Worm (Caenorhabditis elegans) whole organism, young adult: Measurements from ENCODE around the gene C05D11.5.

ENCODE experiments used
- F22D6.2 ChIP-seq: sonication (generic microtip); optimal IDR thresholded peaks from 2 replicates; lab custom pipeline; 2016; ENCODE audit warnings: mild to moderate bottlenecking, missing genetic modification characterization, missing compliant biosample characterization
- F57C9.4 ChIP-seq: sonication (generic microtip); optimal IDR thresholded peaks from 2 replicates; lab custom pipeline; 2017; ENCODE audit warnings: mild to moderate bottlenecking, missing genetic modification characterization, missing compliant biosample characterization
- T07F8.4 ChIP-seq: sonication (generic microtip); optimal IDR thresholded peaks from 2 replicates; lab custom pipeline; 2016; ENCODE audit warnings: mild to moderate bottlenecking, missing genetic modification characterization, moderate library complexity, missing compliant biosample characterization
- ccch-3 ChIP-seq: fragments of 200-800 bp; sonication (Bioruptor generic); optimal IDR thresholded peaks from 2 replicates; lab custom pipeline; 2018; ENCODE audit warnings: mild to moderate bottlenecking, missing genetic modification characterization, missing compliant biosample characterization
- cebp-2 ChIP-seq: fragments of 200-800 bp; sonication (Bioruptor generic); IDR thresholded peaks from 2 replicates; pipeline ENCODE4 v1.3.6; 2022; ENCODE audit warnings: missing genetic modification characterization, missing compliant biosample characterization
- gei-17 ChIP-seq: fragments of 200-800 bp; sonication (Bioruptor generic); optimal IDR thresholded peaks from 2 replicates; lab custom pipeline; 2018; ENCODE audit warnings: mild to moderate bottlenecking, missing genetic modification characterization, missing compliant biosample characterization
- lin-35 ChIP-seq, 3 experiments: fragments of 150-350 bp in 2 of 3; sonication (generic microtip) in 1 of 3; optimal IDR thresholded peaks; 2 replicates each; lab custom pipeline; 2014 to 2018; ENCODE audit warnings: missing biosample characterization in 3 of 3, missing genetic modification characterization in 3 of 3, missing genetic modification reagents in 3 of 3
- nfya-1 ChIP-seq: sonication (generic microtip); optimal IDR thresholded peaks from 2 replicates; lab custom pipeline; 2017; ENCODE audit warnings: antibody characterized with exemption, missing compliant biosample characterization, missing genetic modification characterization, borderline replicate concordance; ENCODE audit not compliant: insufficient read depth
- sea-2 ChIP-seq: fragments of 200-800 bp; sonication (Bioruptor generic); IDR thresholded peaks from 2 replicates; pipeline ENCODE4 v1.3.6; 2022; ENCODE audit warnings: missing genetic modification characterization, missing compliant biosample characterization
- unc-130 ChIP-seq: sonication (generic microtip); optimal IDR thresholded peaks from 2 replicates; lab custom pipeline; 2016; ENCODE audit warnings: missing genetic modification reagents, missing genetic modification characterization, missing compliant biosample characterization

ce11 chrIII:6453665-6454064 lies 41.9 kb upstream of the C05D11.5 start:
- TF ChIP-seq unc-130 (GFP tag; lab: Kevin White, UChicago) (no peak), cebp-2 (GFP tag; lab: Robert Waterston, UW) (no peak), gei-17 (GFP tag; lab: Kevin White, UChicago) (no peak), nfya-1 (tag; lab: Kevin White, UChicago) (no peak), lin-35 (GFP tag; optimal IDR thresholded peaks at IDR 0.05; lab: Kevin White, UChicago) (peak in 1 of 3 experiments; percentile 86), ccch-3 (GFP tag; lab: Kevin White, UChicago) (no peak), T07F8.4 (tag; lab: Kevin White, UChicago) (no peak), F57C9.4 (no peak), F22D6.2 (tag; lab: Kevin White, UChicago) (no peak), sea-2 (GFP tag; lab: Robert Waterston, UW) (no peak)
